Worm (Caenorhabditis elegans) whole organism, L3 larva: Measurements from ENCODE around the gene fbxb-7.

Experiments used
- R02D3.7 ChIP-seq: fragments of 150-350 bp; optimal IDR thresholded peaks from 2 replicates; lab custom pipeline; 2014; ENCODE audit warnings: missing biosample characterization, missing genetic modification characterization
- ZK546.5 ChIP-seq: sonication (generic microtip); optimal IDR thresholded peaks from 2 replicates; lab custom pipeline; 2017; ENCODE audit warnings: missing biosample characterization, missing genetic modification characterization
- ama-1 ChIP-seq: fragments of 150-350 bp; optimal IDR thresholded peaks from 2 replicates; lab custom pipeline; 2018
- ceh-16 ChIP-seq: sonication (generic microtip); optimal IDR thresholded peaks from 2 replicates; lab custom pipeline; 2017; ENCODE audit warnings: missing biosample characterization, missing genetic modification characterization
- ceh-28 ChIP-seq: fragments of 150-350 bp; optimal IDR thresholded peaks from 2 replicates; lab custom pipeline; 2014; ENCODE audit warnings: missing biosample characterization, missing genetic modification reagents, missing genetic modification characterization
- egl-27 ChIP-seq: sonication (generic microtip); optimal IDR thresholded peaks from 4 replicates; lab custom pipeline; 2017; ENCODE audit warnings: missing biosample characterization, missing genetic modification reagents, missing genetic modification characterization
- elt-2 ChIP-seq: sonication (generic microtip); optimal IDR thresholded peaks from 2 replicates; lab custom pipeline; 2016; ENCODE audit warnings: missing genetic modification reagents, mild to moderate bottlenecking, missing genetic modification characterization, missing compliant biosample characterization
- elt-3 ChIP-seq, 3 experiments: fragments of 150-350 bp in 1 of 3; sonication (generic microtip) in 2 of 3; optimal IDR thresholded peaks; 2 replicates in 2 of 3; 4 replicates in 1 of 3; lab custom pipeline; 2014 to 2017; ENCODE audit warnings: missing biosample characterization in 3 of 3, missing genetic modification characterization in 3 of 3
- fkh-10 ChIP-seq: sonication (generic microtip); optimal IDR thresholded peaks from 2 replicates; lab custom pipeline; 2017; ENCODE audit warnings: missing biosample characterization, missing genetic modification reagents, missing genetic modification characterization
- fkh-2 ChIP-seq: fragments of 150-350 bp; optimal IDR thresholded peaks from 2 replicates; lab custom pipeline; 2014; ENCODE audit warnings: missing biosample characterization, missing genetic modification reagents, missing genetic modification characterization
- fos-1 ChIP-seq: fragments of 150-350 bp; optimal IDR thresholded peaks from 2 replicates; lab custom pipeline; 2014; ENCODE audit warnings: missing biosample characterization, missing genetic modification characterization
- jun-1 ChIP-seq: fragments of 150-350 bp; optimal IDR thresholded peaks from 2 replicates; lab custom pipeline; 2014; ENCODE audit warnings: missing biosample characterization, missing genetic modification reagents, missing genetic modification characterization
- lin-15B ChIP-seq: fragments of 150-350 bp; optimal IDR thresholded peaks from 2 replicates; lab custom pipeline; 2014; ENCODE audit warnings: missing biosample characterization, missing genetic modification characterization
- lin-39 ChIP-seq: fragments of 150-350 bp; optimal IDR thresholded peaks from 2 replicates; lab custom pipeline; 2018; ENCODE audit warnings: missing biosample characterization, missing genetic modification reagents, missing genetic modification characterization
- lsy-12 ChIP-seq: sonication (generic microtip); optimal IDR thresholded peaks from 2 replicates; lab custom pipeline; 2016; ENCODE audit warnings: mild to moderate bottlenecking, missing genetic modification characterization, missing compliant biosample characterization
- mdl-1 ChIP-seq: fragments of 150-350 bp; optimal IDR thresholded peaks from 2 replicates; lab custom pipeline; 2014; ENCODE audit warnings: missing biosample characterization, missing genetic modification characterization
- mml-1 ChIP-seq: fragments of 150-350 bp; sonication (generic microtip); optimal IDR thresholded peaks from 3 replicates; lab custom pipeline; 2014; ENCODE audit warnings: missing biosample characterization, missing genetic modification characterization
- nhr-11 ChIP-seq: fragments of 150-350 bp; optimal IDR thresholded peaks from 2 replicates; lab custom pipeline; 2014; ENCODE audit warnings: missing biosample characterization, missing genetic modification characterization
- nhr-12 ChIP-seq: fragments of 150-350 bp; optimal IDR thresholded peaks from 2 replicates; lab custom pipeline; 2014; ENCODE audit warnings: missing biosample characterization, missing genetic modification characterization
- nhr-23 ChIP-seq: fragments of 150-350 bp; optimal IDR thresholded peaks from 2 replicates; lab custom pipeline; 2014; ENCODE audit warnings: missing biosample characterization, missing genetic modification reagents, missing genetic modification characterization
- nhr-237 ChIP-seq: fragments of 150-350 bp; optimal IDR thresholded peaks from 2 replicates; lab custom pipeline; 2014; ENCODE audit warnings: missing biosample characterization, missing genetic modification characterization
- nhr-25 ChIP-seq: sonication (generic microtip); optimal IDR thresholded peaks from 2 replicates; lab custom pipeline; 2017; ENCODE audit warnings: missing biosample characterization, missing genetic modification characterization
- nhr-28 ChIP-seq: fragments of 150-350 bp; optimal IDR thresholded peaks from 2 replicates; lab custom pipeline; 2014; ENCODE audit warnings: missing biosample characterization, missing genetic modification characterization
- nhr-43 ChIP-seq: sonication (generic microtip); optimal IDR thresholded peaks from 2 replicates; lab custom pipeline; 2016; ENCODE audit warnings: mild to moderate bottlenecking, missing genetic modification characterization, missing compliant biosample characterization; ENCODE audit not compliant: poor library complexity, severe bottlenecking
- nhr-76 ChIP-seq: fragments of 150-350 bp; sonication (generic microtip); optimal IDR thresholded peaks from 5 replicates; lab custom pipeline; 2014; ENCODE audit warnings: missing biosample characterization, missing genetic modification characterization
- nhr-77 ChIP-seq: fragments of 150-350 bp; optimal IDR thresholded peaks from 2 replicates; lab custom pipeline; 2014; ENCODE audit warnings: missing biosample characterization, missing genetic modification characterization
- pha-4 ChIP-seq: fragments of 150-350 bp; optimal IDR thresholded peaks from 2 replicates; lab custom pipeline; 2014; ENCODE audit warnings: missing biosample characterization, missing genetic modification reagents, missing genetic modification characterization
- pqm-1 ChIP-seq: fragments of 150-350 bp; optimal IDR thresholded peaks from 2 replicates; lab custom pipeline; 2017; ENCODE audit warnings: missing biosample characterization, missing genetic modification characterization, inconsistent platforms
- sea-2 ChIP-seq: fragments of 150-350 bp; sonication (generic microtip); optimal IDR thresholded peaks from 4 replicates; lab custom pipeline; 2014; ENCODE audit warnings: missing biosample characterization, missing genetic modification reagents, missing genetic modification characterization
- skn-1 ChIP-seq: fragments of 150-350 bp; optimal IDR thresholded peaks from 2 replicates; lab custom pipeline; 2014; ENCODE audit warnings: missing biosample characterization, missing genetic modification characterization
- snpc-4 ChIP-seq: fragments of 150-350 bp; optimal IDR thresholded peaks from 2 replicates; lab custom pipeline; 2014; ENCODE audit warnings: missing biosample characterization, missing genetic modification characterization
- tbx-2 ChIP-seq: sonication (generic microtip); optimal IDR thresholded peaks from 2 replicates; lab custom pipeline; 2016; ENCODE audit warnings: mild to moderate bottlenecking, missing genetic modification characterization, missing compliant biosample characterization
- unc-39 ChIP-seq: sonication (generic microtip); optimal IDR thresholded peaks from 4 replicates; lab custom pipeline; 2017; ENCODE audit warnings: missing biosample characterization, missing genetic modification characterization
- unc-62 ChIP-seq: fragments of 150-350 bp; sonication (generic microtip); optimal IDR thresholded peaks from 4 replicates; lab custom pipeline; 2014; ENCODE audit warnings: missing biosample characterization, missing genetic modification reagents, missing genetic modification characterization
- ztf-11 ChIP-seq: fragments of 150-350 bp; optimal IDR thresholded peaks from 2 replicates; lab custom pipeline; 2014; ENCODE audit warnings: missing biosample characterization, missing genetic modification characterization
- ztf-4 ChIP-seq: fragments of 150-350 bp; optimal IDR thresholded peaks from 2 replicates; lab custom pipeline; 2014; ENCODE audit warnings: missing biosample characterization, missing genetic modification characterization

fbxb-7 gene

DNA sequence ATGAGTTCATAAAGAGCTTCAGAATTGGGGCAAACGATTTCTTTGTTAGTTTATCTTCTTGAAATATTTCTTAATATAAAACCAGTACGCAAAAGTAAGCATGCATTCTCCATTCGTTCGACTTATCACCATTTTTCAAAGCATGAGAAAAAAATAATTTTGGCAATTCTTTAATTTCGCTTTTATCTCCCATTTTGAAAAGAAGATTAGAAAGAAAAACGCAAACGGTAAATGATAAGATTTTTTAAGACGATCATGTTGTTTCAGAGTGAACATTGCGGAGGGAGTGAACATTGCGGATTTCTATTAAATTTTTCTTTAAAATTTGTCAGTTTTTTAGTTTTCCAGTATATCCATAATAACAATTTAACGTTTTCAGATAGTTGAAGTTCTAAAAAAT, 37.9 kb upstream of the fbxb-7 start:
- TF ChIP-seq ztf-4 (tag; lab: Kevin White, UChicago), result no peak
- peak; percentile 60 for TF ChIP-seq elt-2 (tag; lab: Kevin White, UChicago)

DNA sequence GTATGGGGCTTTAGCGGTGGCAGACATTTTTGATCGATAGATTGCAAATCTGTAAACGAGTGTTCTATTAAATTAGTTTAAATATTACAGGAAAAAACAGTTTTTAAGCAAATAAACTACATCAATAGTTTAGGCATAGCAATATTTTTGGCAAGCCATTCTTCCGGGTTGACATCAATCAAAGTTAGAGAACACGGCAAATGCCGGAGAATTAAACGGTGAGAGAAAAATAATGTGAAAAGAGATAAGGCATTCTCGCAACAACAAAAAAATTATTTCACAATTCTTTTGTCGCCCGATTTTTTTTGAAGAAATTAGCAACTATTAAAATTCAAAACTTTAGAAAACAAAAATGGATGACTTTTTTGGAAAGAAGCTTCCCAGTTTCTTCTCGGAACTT, 32.3 kb upstream of the fbxb-7 start, which contains the start of the genes fbxa-188 and fbxa-189:
Gene fbxa-188 (minus strand): TSS at position 51 of the 400 bp plus-strand sequence.
Gene fbxa-189 (plus strand): TSS at position 339 of the 400 bp plus-strand sequence.
- TF ChIP-seq elt-2 (tag; lab: Kevin White, UChicago) (peak; percentile 51), ztf-4 (tag; lab: Kevin White, UChicago) (no peak), snpc-4 (tag; lab: Kevin White, UChicago) (no peak), mdl-1 (tag; lab: Kevin White, UChicago) (no peak), fos-1 (tag; lab: Kevin White, UChicago) (no peak), nhr-12 (tag; lab: Kevin White, UChicago) (no peak), ceh-16 (tag; lab: Kevin White, UChicago) (no peak), R02D3.7 (tag; lab: Kevin White, UChicago) (no peak), fkh-10 (GFP tag; lab: Kevin White, UChicago) (no peak), nhr-23 (tag; lab: Kevin White, UChicago) (no peak), egl-27 (tag; lab: Kevin White, UChicago) (no peak), ceh-28 (tag; lab: Kevin White, UChicago) (no peak), jun-1 (tag; lab: Kevin White, UChicago) (no peak), unc-62 (GFP tag; lab: Kevin White, UChicago) (no peak), sea-2 (GFP tag; lab: Kevin White, UChicago) (no peak), ztf-11 (tag; lab: Kevin White, UChicago) (no peak), nhr-28 (tag; lab: Kevin White, UChicago) (no peak), nhr-11 (tag; lab: Kevin White, UChicago) (no peak), pha-4 (tag; lab: Kevin White, UChicago) (peak; percentile 25), tbx-2 (tag; lab: Kevin White, UChicago) (no peak), nhr-76 (tag; lab: Kevin White, UChicago) (no peak), ZK546.5 (no peak), pqm-1 (tag; lab: Kevin White, UChicago) (peak; percentile 6), lin-15B (tag; lab: Kevin White, UChicago) (no peak), mml-1 (tag; lab: Kevin White, UChicago) (no peak), nhr-25 (no peak)
- TF ChIP-seq, all 47 proteins: peak for 3

- peak; percentile 28 for TF ChIP-seq pqm-1 (tag; lab: Kevin White, UChicago)
- TF ChIP-seq tbx-2 (tag; lab: Kevin White, UChicago), result no peak
- peak; percentile 40 for TF ChIP-seq elt-2 (tag; lab: Kevin White, UChicago)
- TF ChIP-seq, all 47 proteins: peak for 2
Measured at ce11 chrV:17347602-17348001, 29.6 kb upstream of the fbxb-7 start, which contains the start of gene skr-5. Gene skr-5, plus strand, starts transcription at chrV:17347902.

DNA sequence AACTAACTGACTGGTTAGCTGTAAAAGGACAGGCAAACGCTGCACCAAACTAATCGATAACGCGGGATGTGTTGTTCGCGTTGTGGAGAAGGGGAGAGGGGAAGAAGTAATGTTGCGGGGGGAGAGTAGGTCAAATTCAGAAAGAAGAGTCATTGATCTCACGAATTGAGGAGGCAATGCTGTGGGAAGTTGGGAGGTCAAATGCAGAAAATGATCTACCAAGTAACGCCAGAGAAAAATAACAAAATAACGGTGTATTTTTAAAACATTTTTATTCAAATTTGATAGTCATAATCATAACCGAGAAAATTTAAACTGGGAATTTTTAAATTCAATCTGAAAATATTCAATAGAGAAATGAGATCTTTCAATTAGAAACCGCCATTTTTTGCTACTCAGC, 27.1 kb upstream of the fbxb-7 start, which contains the start of gene lsy-27:
Gene lsy-27 (minus strand): TSS at position 101 of the 400 bp plus-strand sequence.
- no peak for TF ChIP-seq elt-3 (tag; optimal IDR thresholded peaks at IDR 0.05; lab: Kevin White, UChicago)
- TF ChIP-seq skn-1, result no peak
- TF ChIP-seq unc-39 (tag; lab: Kevin White, UChicago), result no peak
- no peak for TF ChIP-seq fkh-2 (tag; lab: Kevin White, UChicago)
- no peak for TF ChIP-seq nhr-43
- TF ChIP-seq pha-4 (tag; lab: Kevin White, UChicago), result no peak
- no peak for TF ChIP-seq ceh-28 (tag; lab: Kevin White, UChicago)

DNA sequence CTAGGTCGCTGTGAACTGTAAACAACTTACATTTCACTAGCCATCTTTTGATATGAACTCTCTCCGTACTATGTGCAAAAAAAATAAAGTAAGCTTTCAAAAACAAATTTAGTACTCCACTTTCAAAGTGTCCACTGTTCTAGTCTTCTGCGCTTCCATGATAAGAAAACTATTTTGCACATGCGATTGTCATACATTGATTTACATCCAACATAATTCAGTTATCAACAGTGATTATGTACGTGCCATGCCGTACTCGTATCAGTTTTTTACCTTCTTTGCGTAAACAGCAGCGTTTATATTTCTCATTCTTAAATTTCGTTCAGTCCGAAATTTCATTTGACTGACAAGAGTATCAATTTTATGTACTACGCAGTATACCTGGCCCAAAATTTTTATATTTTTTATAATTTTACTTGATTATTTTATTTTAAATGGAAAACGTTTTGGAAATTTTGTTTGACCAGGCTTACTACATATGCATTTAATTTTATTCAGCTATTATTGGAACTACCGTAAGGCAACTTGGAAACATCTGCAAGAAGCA, 24.3 kb upstream of the fbxb-7 start, which contains the start of the genes fbxa-134 and F47H4.2:
Gene fbxa-134 (minus strand): TSS at position 44 of the 547 bp plus-strand sequence.
Gene F47H4.2 (plus strand): TSS at position 497 of the 547 bp plus-strand sequence.
- TF ChIP-seq ztf-4 (tag; lab: Kevin White, UChicago) (no peak), unc-62 (GFP tag; lab: Kevin White, UChicago) (no peak), nhr-77 (tag; lab: Kevin White, UChicago) (no peak), ama-1 (lab: Kevin White, UChicago) (no peak), lin-39 (no peak), lsy-12 (tag; lab: Kevin White, UChicago) (no peak), nhr-25 (no peak), elt-3 (tag; optimal IDR thresholded peaks at IDR 0.05; lab: Kevin White, UChicago) (no peak), pqm-1 (tag; lab: Kevin White, UChicago) (peak; percentile 80), skn-1 (no peak), jun-1 (tag; lab: Kevin White, UChicago) (peak; percentile 51), elt-2 (tag; lab: Kevin White, UChicago) (peak; percentile 93), pha-4 (tag; lab: Kevin White, UChicago) (peak; percentile 80), nhr-237 (tag; lab: Kevin White, UChicago) (no peak), nhr-23 (tag; lab: Kevin White, UChicago) (no peak)
